Worm (Caenorhabditis elegans) whole organism, L2 larva: ENCODE data around the gene C08F11.3.
"Not testable (repeated sequence)": the region's sequence is repeated elsewhere in the genome, so short reads cannot be mapped to it uniquely, and the experiment has no call there.

Experiments
- C34F6.9 ChIP-seq: fragments of 150-350 bp; optimal IDR thresholded peaks from 2 replicates; lab custom pipeline; 2014; ENCODE audit warnings: missing biosample characterization, missing genetic modification characterization
- F13H6.1 ChIP-seq: sonication (generic microtip); optimal IDR thresholded peaks from 2 replicates; lab custom pipeline; 2016; ENCODE audit warnings: missing genetic modification characterization, missing compliant biosample characterization
- R02D3.7 ChIP-seq: fragments of 150-350 bp; optimal IDR thresholded peaks from 2 replicates; lab custom pipeline; 2014; ENCODE audit warnings: missing biosample characterization, missing genetic modification characterization
- Y55F3AM.14 ChIP-seq: fragments of 200-800 bp; sonication (Bioruptor generic); optimal IDR thresholded peaks from 2 replicates; lab custom pipeline; 2018; ENCODE audit warnings: mild to moderate bottlenecking, missing genetic modification characterization, missing compliant biosample characterization
- aly-2 ChIP-seq: fragments of 150-350 bp; optimal IDR thresholded peaks from 2 replicates; lab custom pipeline; 2014; ENCODE audit warnings: missing biosample characterization, missing genetic modification characterization
- ama-1 ChIP-seq: fragments of 150-350 bp; optimal IDR thresholded peaks from 2 replicates; lab custom pipeline; 2018; ENCODE audit warnings: inconsistent platforms
- ceh-16 ChIP-seq: fragments of 150-350 bp; optimal IDR thresholded peaks from 2 replicates; lab custom pipeline; 2014; ENCODE audit warnings: missing biosample characterization, missing genetic modification characterization
- ceh-82 ChIP-seq: fragments of 150-350 bp; optimal IDR thresholded peaks from 2 replicates; lab custom pipeline; 2014; ENCODE audit warnings: missing biosample characterization, missing genetic modification characterization
- dmd-4 ChIP-seq: sonication (generic microtip); optimal IDR thresholded peaks from 2 replicates; lab custom pipeline; 2017; ENCODE audit warnings: missing biosample characterization, missing genetic modification characterization
- elt-3 ChIP-seq: sonication (generic microtip); optimal IDR thresholded peaks from 2 replicates; lab custom pipeline; 2017; ENCODE audit warnings: missing biosample characterization, missing genetic modification characterization
- fos-1 ChIP-seq: fragments of 150-350 bp; optimal IDR thresholded peaks from 2 replicates; lab custom pipeline; 2014; ENCODE audit warnings: missing biosample characterization, missing genetic modification characterization
- lin-11 ChIP-seq: fragments of 150-350 bp; sonication (generic microtip); optimal IDR thresholded peaks from 2 replicates; lab custom pipeline; 2014; ENCODE audit warnings: missing biosample characterization, missing genetic modification characterization, inconsistent platforms, mixed read lengths
- lin-13 ChIP-seq: fragments of 150-350 bp; optimal IDR thresholded peaks from 2 replicates; lab custom pipeline; 2014; ENCODE audit warnings: missing biosample characterization, missing genetic modification reagents, missing genetic modification characterization
- mab-5 ChIP-seq: fragments of 150-350 bp; optimal IDR thresholded peaks from 2 replicates; lab custom pipeline; 2014; ENCODE audit warnings: missing biosample characterization, missing genetic modification characterization
- mbf-1 ChIP-seq: sonication (generic microtip); optimal IDR thresholded peaks from 2 replicates; lab custom pipeline; 2017; ENCODE audit warnings: missing biosample characterization, missing genetic modification characterization
- mdl-1 ChIP-seq, 2 experiments: fragments of 150-350 bp in 1 of 2; sonication (generic microtip) in 1 of 2; optimal IDR thresholded peaks; 2 replicates each; lab custom pipeline; 2017; ENCODE audit warnings: missing biosample characterization in 2 of 2, missing genetic modification characterization in 2 of 2
- nhr-10 ChIP-seq: sonication (generic microtip); optimal IDR thresholded peaks from 2 replicates; lab custom pipeline; 2017; ENCODE audit warnings: missing biosample characterization, missing genetic modification characterization
- nhr-11 ChIP-seq: fragments of 150-350 bp; optimal IDR thresholded peaks from 2 replicates; lab custom pipeline; 2014; ENCODE audit warnings: missing biosample characterization, missing genetic modification characterization
- nhr-129 ChIP-seq: fragments of 150-350 bp; optimal IDR thresholded peaks from 2 replicates; lab custom pipeline; 2014; ENCODE audit warnings: missing biosample characterization, missing genetic modification characterization
- nhr-21 ChIP-seq: fragments of 150-350 bp; optimal IDR thresholded peaks from 2 replicates; lab custom pipeline; 2014; ENCODE audit warnings: missing biosample characterization, missing genetic modification characterization
- nhr-23 ChIP-seq: fragments of 150-350 bp; optimal IDR thresholded peaks from 2 replicates; lab custom pipeline; 2014; ENCODE audit warnings: missing biosample characterization, missing genetic modification reagents, missing genetic modification characterization
- nhr-237 ChIP-seq: fragments of 150-350 bp; optimal IDR thresholded peaks from 2 replicates; lab custom pipeline; 2014; ENCODE audit warnings: missing biosample characterization, missing genetic modification characterization
- nhr-6 ChIP-seq: fragments of 150-350 bp; optimal IDR thresholded peaks from 2 replicates; lab custom pipeline; 2014; ENCODE audit warnings: missing biosample characterization, missing genetic modification characterization
- nhr-77 ChIP-seq: fragments of 150-350 bp; optimal IDR thresholded peaks from 2 replicates; lab custom pipeline; 2014; ENCODE audit warnings: missing biosample characterization, missing genetic modification characterization
- sem-4 ChIP-seq: fragments of 150-350 bp; optimal IDR thresholded peaks from 2 replicates; lab custom pipeline; 2014; ENCODE audit warnings: missing biosample characterization, missing genetic modification reagents, missing genetic modification characterization
- sma-3 ChIP-seq: sonication (generic microtip); optimal IDR thresholded peaks from 2 replicates; lab custom pipeline; 2016; ENCODE audit warnings: missing genetic modification reagents, missing genetic modification characterization, missing compliant biosample characterization
- unc-39 ChIP-seq: fragments of 150-350 bp; optimal IDR thresholded peaks from 2 replicates; lab custom pipeline; 2014; ENCODE audit warnings: missing biosample characterization, missing genetic modification characterization
- unc-62 ChIP-seq: fragments of 150-350 bp; optimal IDR thresholded peaks from 2 replicates; lab custom pipeline; 2014; ENCODE audit warnings: missing biosample characterization, missing genetic modification reagents, missing genetic modification characterization
- ztf-1 ChIP-seq: fragments of 200-800 bp; sonication (Bioruptor generic); conservative IDR thresholded peaks from 2 replicates; pipeline ENCODE4 v1.3.6; 2022; ENCODE audit warnings: missing genetic modification characterization, missing compliant biosample characterization
- ztf-11 ChIP-seq: sonication (generic microtip); optimal IDR thresholded peaks from 2 replicates; lab custom pipeline; 2017; ENCODE audit warnings: missing biosample characterization, missing genetic modification characterization

C08F11.3 gene

ce11 chrIV:13647558-13647957 lies 28.3 kb downstream of the C08F11.3 start, which contains the start of gene ule-4:
ule-4 (minus strand) TSS chrIV:13647658.
- no peak for TF ChIP-seq F13H6.1 (tag; lab: Kevin White, UChicago)
- TF ChIP-seq mab-5 (tag; lab: Kevin White, UChicago) = no peak
- TF ChIP-seq nhr-23 (tag; lab: Kevin White, UChicago) = no peak
- TF ChIP-seq nhr-21 (tag; lab: Kevin White, UChicago) = no peak
- TF ChIP-seq mbf-1 (tag; lab: Kevin White, UChicago) = no peak
- no peak for TF ChIP-seq C34F6.9 (tag; lab: Kevin White, UChicago)
- no peak for TF ChIP-seq nhr-77
- TF ChIP-seq mdl-1 (tag; optimal IDR thresholded peaks at IDR 0.05; lab: Kevin White, UChicago) = no peak
- TF ChIP-seq lin-13 = no peak
- no peak for TF ChIP-seq unc-39 (tag; lab: Kevin White, UChicago)
- no peak for TF ChIP-seq nhr-129 (tag; lab: Kevin White, UChicago)

- TF ChIP-seq C34F6.9 (tag; lab: Kevin White, UChicago) = no peak
- no peak for TF ChIP-seq ztf-11
- TF ChIP-seq unc-39 (tag; lab: Kevin White, UChicago) = no peak
- TF ChIP-seq nhr-129 (tag; lab: Kevin White, UChicago) = no peak
- TF ChIP-seq lin-11 = no peak
- no peak for TF ChIP-seq ceh-82 (tag; lab: Kevin White, UChicago)
- TF ChIP-seq nhr-10 (tag; lab: Kevin White, UChicago) = no peak
- TF ChIP-seq elt-3 (tag; lab: Kevin White, UChicago) = no peak
- no peak for TF ChIP-seq nhr-237 (tag; lab: Kevin White, UChicago)
- no peak for TF ChIP-seq fos-1 (tag; lab: Kevin White, UChicago)
- no peak for TF ChIP-seq aly-2 (tag; lab: Kevin White, UChicago)
- TF ChIP-seq Y55F3AM.14 (GFP tag; lab: Kevin White, UChicago) = no peak
- no peak for TF ChIP-seq ztf-1 (GFP tag; lab: Robert Waterston, UW)
- TF ChIP-seq sem-4 = no peak
These were observed 29.8 kb downstream of the C08F11.3 start, which contains the start of gene C08F11.10 for ce11 chrIV:13649126-13649525. C08F11.10 (minus strand) TSS chrIV:13649226.

ce11 chrIV:13650238-13650637 lies 30.9 kb downstream of the C08F11.3 start, which contains the start of gene C08F11.17:
C08F11.17 (minus strand) TSS chrIV:13650338.
- TF ChIP-seq nhr-77 (no peak), dmd-4 (tag; lab: Kevin White, UChicago) (no peak), nhr-11 (no peak), ama-1 (no peak), unc-62 (GFP tag; lab: Kevin White, UChicago) (no peak), fos-1 (tag; lab: Kevin White, UChicago) (no peak), C34F6.9 (tag; lab: Kevin White, UChicago) (no peak), nhr-21 (tag; lab: Kevin White, UChicago) (no peak), nhr-6 (tag; lab: Kevin White, UChicago) (no peak)

- not testable (repeated sequence) for TF ChIP-seq R02D3.7 (tag; lab: Kevin White, UChicago); ceh-16 (tag; lab: Kevin White, UChicago); sma-3 (GFP tag; lab: Kevin White, UChicago)
These were observed 32.1 kb downstream of the C08F11.3 start, which contains the start of gene C08F11.12 for ce11 chrIV:13651411-13651810. C08F11.12 (minus strand) TSS chrIV:13651511.

ce11 chrIV:13652023-13652422 lies 32.7 kb downstream of the C08F11.3 start, which contains the start of gene Y45F10C.6:
Y45F10C.6 (plus strand) TSS chrIV:13652323.
- TF ChIP-seq dmd-4, aly-2, nhr-6 (tag; lab: Kevin White, UChicago): not testable (repeated sequence)

- TF ChIP-seq ceh-16 (tag; lab: Kevin White, UChicago); ama-1; sem-4: not testable (repeated sequence)
These were observed 40.1 kb downstream of the C08F11.3 start, which contains the start of gene Y45F10C.1 for ce11 chrIV:13659449-13659848. Y45F10C.1 (minus strand) TSS chrIV:13659549.

ce11 chrIV:13662570-13662969 lies 43.3 kb downstream of the C08F11.3 start, which contains the start of gene Y45F10C.2:
Y45F10C.2 (minus strand) TSS chrIV:13662670.
- not testable (repeated sequence) for TF ChIP-seq ama-1; C34F6.9 (tag; lab: Kevin White, UChicago); R02D3.7 (tag; lab: Kevin White, UChicago)
